Fruit fly (Drosophila melanogaster) whole organism, embryonic: ENCODE data around the gene CG7329.

Experiments used
- CG11085 ChIP-seq: fragments of 200-800 bp; sonication (Bioruptor generic); IDR thresholded peaks from 2 replicates; pipeline ENCODE4 v1.3.6; 2022; ENCODE audit warnings: missing biosample characterization, missing genetic modification characterization
- CG11696 ChIP-seq: fragments of 200-800 bp; sonication (Bioruptor generic); IDR thresholded peaks from 2 replicates; pipeline ENCODE4 v1.3.6; 2022; ENCODE audit warnings: missing biosample characterization, missing genetic modification characterization
- CG1233 ChIP-seq: fragments of 200-800 bp; sonication (Bioruptor generic); optimal IDR thresholded peaks from 4 replicates; lab custom pipeline; 2018; ENCODE audit warnings: missing biosample characterization, mild to moderate bottlenecking, missing genetic modification characterization
- CG15514 ChIP-seq: fragments of 200-800 bp; sonication (Bioruptor generic); optimal IDR thresholded peaks from 3 replicates; lab custom pipeline; 2017; ENCODE audit warnings: missing biosample characterization, missing genetic modification characterization, mild to moderate bottlenecking, moderate library complexity, missing genetic modification reagents
- CG18011 ChIP-seq: fragments of 200-800 bp; sonication (Bioruptor generic); optimal IDR thresholded peaks from 2 replicates; lab custom pipeline; 2017; ENCODE audit warnings: missing biosample characterization, missing genetic modification characterization, mild to moderate bottlenecking, moderate library complexity, missing genotype
- CG18262 ChIP-seq: fragments of 200-800 bp; optimal IDR thresholded peaks from 3 replicates; lab custom pipeline; 2019; ENCODE audit warnings: missing biosample characterization, mild to moderate bottlenecking, missing genetic modification characterization, moderate library complexity
- CG18599 ChIP-seq: fragments of 200-800 bp; sonication (Bioruptor generic); optimal IDR thresholded peaks from 3 replicates; lab custom pipeline; 2017; ENCODE audit warnings: missing biosample characterization, missing genetic modification characterization, mild to moderate bottlenecking, moderate library complexity, missing genetic modification reagents
- CG18764 ChIP-seq: fragments of 200-800 bp; sonication (Bioruptor generic); optimal IDR thresholded peaks from 3 replicates; lab custom pipeline; 2016; ENCODE audit warnings: missing biosample characterization, missing genetic modification characterization
- CG2116 ChIP-seq: fragments of 200-800 bp; sonication (Bioruptor generic); optimal IDR thresholded peaks from 3 replicates; lab custom pipeline; 2018; ENCODE audit warnings: missing biosample characterization, mild to moderate bottlenecking, missing genetic modification characterization
- CG30403 ChIP-seq: fragments of 200-800 bp; sonication (Bioruptor generic); optimal IDR thresholded peaks from 3 replicates; lab custom pipeline; 2016; ENCODE audit warnings: missing biosample characterization, missing genetic modification characterization
- CG31224 ChIP-seq: fragments of 200-800 bp; sonication (Bioruptor generic); IDR thresholded peaks from 2 replicates; pipeline ENCODE4 v1.3.6; 2022; ENCODE audit warnings: missing biosample characterization, missing genetic modification characterization
- CG31441 ChIP-seq: fragments of 200-800 bp; sonication (Bioruptor generic); IDR thresholded peaks from 2 replicates; pipeline ENCODE4 v1.3.6; 2022; ENCODE audit warnings: missing biosample characterization, missing genetic modification characterization
- CG3847 ChIP-seq: fragments of 200-800 bp; sonication (Bioruptor generic); IDR thresholded peaks from 2 replicates; pipeline ENCODE4 v1.3.6; 2022; ENCODE audit warnings: missing biosample characterization, missing genetic modification characterization
- CG4617 ChIP-seq: fragments of 200-800 bp; sonication (Bioruptor generic); optimal IDR thresholded peaks from 3 replicates; lab custom pipeline; 2016; ENCODE audit warnings: missing biosample characterization, missing genetic modification characterization, borderline replicate concordance
- CG4707 ChIP-seq: fragments of 200-800 bp; sonication (Bioruptor generic); optimal IDR thresholded peaks from 2 replicates; lab custom pipeline; 2018; ENCODE audit warnings: missing biosample characterization, mild to moderate bottlenecking, missing genetic modification characterization, moderate library complexity
- CG6813 ChIP-seq: fragments of 200-800 bp; sonication (Bioruptor generic); optimal IDR thresholded peaks from 2 replicates; lab custom pipeline; 2017; ENCODE audit warnings: missing biosample characterization, missing genetic modification characterization, mild to moderate bottlenecking, moderate library complexity, missing genetic modification reagents
- CG6854 ChIP-seq: fragments of 200-800 bp; sonication (Bioruptor generic); optimal IDR thresholded peaks from 3 replicates; lab custom pipeline; 2017; ENCODE audit warnings: missing biosample characterization, mild to moderate bottlenecking, missing genetic modification characterization
- CG7556 ChIP-seq: fragments of 200-800 bp; sonication (Bioruptor generic); optimal IDR thresholded peaks from 2 replicates; lab custom pipeline; 2017; ENCODE audit warnings: missing biosample characterization, mild to moderate bottlenecking, missing genetic modification characterization
- CG7839 ChIP-seq: fragments of 200-800 bp; sonication (Bioruptor generic); optimal IDR thresholded peaks from 3 replicates; lab custom pipeline; 2018; ENCODE audit warnings: missing biosample characterization, mild to moderate bottlenecking, missing genetic modification characterization, moderate library complexity
- CG8359 ChIP-seq: fragments of 200-800 bp; sonication (Bioruptor generic); optimal IDR thresholded peaks from 2 replicates; lab custom pipeline; 2017; ENCODE audit warnings: missing biosample characterization, mild to moderate bottlenecking, missing genetic modification characterization, borderline replicate concordance
- CG8924 ChIP-seq: fragments of 200-800 bp; optimal IDR thresholded peaks from 3 replicates; lab custom pipeline; 2019; ENCODE audit warnings: missing biosample characterization, mild to moderate bottlenecking, missing genetic modification characterization, moderate library complexity
- CG9932 ChIP-seq: fragments of 200-800 bp; sonication (Bioruptor generic); IDR thresholded peaks from 2 replicates; pipeline ENCODE4 v1.3.6; 2022; ENCODE audit warnings: missing biosample characterization, missing genetic modification characterization
- HmgZ ChIP-seq: fragments of 200-800 bp; sonication (Bioruptor generic); optimal IDR thresholded peaks from 2 replicates; lab custom pipeline; 2018; ENCODE audit warnings: missing biosample characterization, mild to moderate bottlenecking, missing genetic modification characterization
- Hmx ChIP-seq: fragments of 200-800 bp; sonication (Bioruptor generic); optimal IDR thresholded peaks from 2 replicates; lab custom pipeline; 2016; ENCODE audit warnings: missing biosample characterization, missing genetic modification characterization
- Lhr ChIP-seq: fragments of 200-800 bp; sonication (Bioruptor generic); optimal IDR thresholded peaks from 3 replicates; lab custom pipeline; 2017; ENCODE audit warnings: mild to moderate bottlenecking, missing biosample characterization, missing genetic modification reagents, missing genetic modification characterization
- Meics ChIP-seq: fragments of 200-800 bp; sonication (Bioruptor generic); optimal IDR thresholded peaks from 2 replicates; lab custom pipeline; 2017; ENCODE audit warnings: missing biosample characterization, mild to moderate bottlenecking, missing genetic modification characterization
- Mrtf ChIP-seq: fragments of 200-800 bp; sonication (Bioruptor generic); IDR thresholded peaks from 3 replicates; pipeline ENCODE4 v1.3.6; 2022; ENCODE audit warnings: missing biosample characterization, missing genetic modification characterization
- Oaz ChIP-seq: fragments of 200-800 bp; sonication (Bioruptor generic); IDR thresholded peaks from 2 replicates; pipeline ENCODE4 v1.3.6; 2022; ENCODE audit warnings: missing biosample characterization, missing genetic modification characterization
- Ssrp ChIP-seq: fragments of 200-800 bp; sonication (Bioruptor generic); optimal IDR thresholded peaks from 2 replicates; lab custom pipeline; 2018; ENCODE audit warnings: missing biosample characterization, mild to moderate bottlenecking, missing genetic modification characterization, moderate library complexity
- Xbp1 ChIP-seq: fragments of 200-800 bp; sonication (Bioruptor generic); optimal IDR thresholded peaks from 3 replicates; lab custom pipeline; 2016; ENCODE audit warnings: missing biosample characterization, mild to moderate bottlenecking, missing genetic modification characterization
- bcd ChIP-seq: fragments of 200-800 bp; sonication (Bioruptor generic); optimal IDR thresholded peaks from 2 replicates; lab custom pipeline; 2017; ENCODE audit warnings: missing biosample characterization, mild to moderate bottlenecking, missing genetic modification characterization
- bsh ChIP-seq, 2 experiments: fragments of 200-800 bp; sonication (Bioruptor generic); optimal IDR thresholded peaks; 2 replicates each; lab custom pipeline; 2017 to 2018; ENCODE audit warnings: mild to moderate bottlenecking in 2 of 2, missing biosample characterization in 2 of 2, missing genetic modification characterization in 2 of 2, moderate library complexity in 1 of 2
- crc ChIP-seq: fragments of 200-800 bp; sonication (Bioruptor generic); optimal IDR thresholded peaks from 2 replicates; lab custom pipeline; 2016; ENCODE audit warnings: missing biosample characterization, missing genetic modification characterization
- dimm ChIP-seq: fragments of 200-800 bp; sonication (Bioruptor generic); IDR thresholded peaks from 2 replicates; pipeline ENCODE4 v1.3.6; 2022; ENCODE audit warnings: missing biosample characterization, missing genetic modification characterization
- fd3F ChIP-seq: fragments of 200-800 bp; sonication (Bioruptor generic); optimal IDR thresholded peaks from 2 replicates; lab custom pipeline; 2018; ENCODE audit warnings: missing biosample characterization, mild to moderate bottlenecking, missing genetic modification characterization, moderate library complexity
- hbn ChIP-seq: fragments of 200-800 bp; sonication (Bioruptor generic); IDR thresholded peaks from 2 replicates; pipeline ENCODE4 v1.3.6; 2022; ENCODE audit warnings: missing biosample characterization, missing genetic modification characterization; ENCODE audit not compliant: partially characterized antibody
- ind ChIP-seq: fragments of 200-800 bp; sonication (Bioruptor generic); optimal IDR thresholded peaks from 3 replicates; lab custom pipeline; 2016; ENCODE audit warnings: missing biosample characterization, missing genetic modification characterization
- kah ChIP-seq: fragments of 200-800 bp; sonication (Bioruptor generic); optimal IDR thresholded peaks from 2 replicates; lab custom pipeline; 2018; ENCODE audit warnings: missing biosample characterization, mild to moderate bottlenecking, missing genetic modification characterization
- prd ChIP-seq, 3 experiments: fragments of >200 bp in 2 of 3; fragments of 200-800 bp in 1 of 3; sonication (Bioruptor generic) in 1 of 3; optimal IDR thresholded peaks in 2 of 3; IDR thresholded peaks in 1 of 3; 2 replicates in 2 of 3; 3 replicates in 1 of 3; pipeline versions ENCODE4 v1.3.6 to Lab custom; 2017 to 2022; ENCODE audit warnings: missing biosample characterization in 1 of 3, missing genetic modification characterization in 1 of 3
- ro ChIP-seq: fragments of 200-800 bp; sonication (Bioruptor generic); IDR thresholded peaks from 2 replicates; pipeline ENCODE4 v1.3.6; 2022; ENCODE audit warnings: missing biosample characterization, missing genetic modification characterization
- scrt ChIP-seq: fragments of 200-800 bp; sonication (Bioruptor generic); optimal IDR thresholded peaks from 2 replicates; lab custom pipeline; 2018; ENCODE audit warnings: missing biosample characterization, mild to moderate bottlenecking, missing genetic modification characterization, moderate library complexity
- sisA ChIP-seq: fragments of 200-800 bp; sonication (Bioruptor generic); IDR thresholded peaks from 2 replicates; pipeline ENCODE4 v1.3.6; 2022; ENCODE audit warnings: missing biosample characterization, missing genetic modification characterization
- sqz ChIP-seq: fragments of 200-800 bp; sonication (Bioruptor generic); optimal IDR thresholded peaks from 3 replicates; lab custom pipeline; 2018; ENCODE audit warnings: missing biosample characterization, mild to moderate bottlenecking, missing genetic modification characterization
- tio ChIP-seq: fragments of 200-800 bp; sonication (Bioruptor generic); optimal IDR thresholded peaks from 2 replicates; lab custom pipeline; 2017; ENCODE audit warnings: missing biosample characterization, missing genetic modification characterization, inconsistent platforms
- unc-4 ChIP-seq: fragments of 200-800 bp; sonication (Bioruptor generic); IDR thresholded peaks from 2 replicates; pipeline ENCODE4 v1.3.6; 2022; ENCODE audit warnings: missing biosample characterization, missing genetic modification characterization; ENCODE audit not compliant: partially characterized antibody
- vvl ChIP-seq: fragments of 200-800 bp; sonication (Bioruptor generic); IDR thresholded peaks from 2 replicates; pipeline ENCODE4 v1.3.6; 2022; ENCODE audit warnings: missing biosample characterization, missing genetic modification characterization

Gene CG7329

dm6 chr2L:10665603-10666002 is 27.3 kb upstream of the CG7329 start (continued):
- peak; percentile 58 for TF ChIP-seq CG18011 (GFP tag; lab: Kevin White, UChicago)
- peak; percentile 75 for TF ChIP-seq Meics (GFP tag; lab: Kevin White, UChicago)
- TF ChIP-seq CG30403, result peak; percentile 80
- peak; percentile 60 for TF ChIP-seq CG1233
- TF ChIP-seq CG4617 (GFP tag; lab: Kevin White, UChicago), result peak; percentile 31
- peak; percentile 76 for TF ChIP-seq CG11696 (GFP tag; lab: Robert Waterston, UW)
- TF ChIP-seq sqz (GFP tag; lab: Kevin White, UChicago), result peak; percentile 8
- peak; percentile 75 for TF ChIP-seq ro (GFP tag; lab: Robert Waterston, UW)
- no peak for TF ChIP-seq Lhr

- TF ChIP-seq Ssrp (tag; lab: Kevin White, UChicago), result peak; percentile 84
- TF ChIP-seq Mrtf (GFP tag; lab: Robert Waterston, UW), result peak; percentile 29; the same call in 1 of the 3 replicates
- peak; percentile 86 for TF ChIP-seq CG18262 (tag; lab: Kevin White, UChicago)
- TF ChIP-seq CG7556 (GFP tag; lab: Kevin White, UChicago), result peak; percentile 81
- TF ChIP-seq CG11085, result no peak
- peak; percentile 43 for TF ChIP-seq HmgZ
- peak in 1 of 2 experiments; percentile 81 for TF ChIP-seq bsh (GFP tag; optimal IDR thresholded peaks at IDR 0.05; lab: Kevin White, UChicago)
- TF ChIP-seq CG31441, result peak; percentile 90
- peak; percentile 32 for TF ChIP-seq CG15514 (GFP tag; lab: Kevin White, UChicago)
- peak; percentile 75 for TF ChIP-seq Meics (GFP tag; lab: Kevin White, UChicago)
- peak; percentile 40; the same call in 1 of the 2 replicates for TF ChIP-seq Oaz (GFP tag; lab: Robert Waterston, UW)
- TF ChIP-seq CG31224 (GFP tag; lab: Robert Waterston, UW), result peak; percentile 36
- peak; percentile 64 for TF ChIP-seq CG18599
- peak; percentile 46 for TF ChIP-seq CG6813 (GFP tag; lab: Kevin White, UChicago)
- peak; percentile 6 for TF ChIP-seq CG2116
- TF ChIP-seq unc-4 (GFP tag; lab: Robert Waterston, UW), result no peak
- TF ChIP-seq prd (optimal IDR thresholded peaks at IDR 0.05; lab: Kevin White, UChicago), result no peak
- peak; percentile 67 for TF ChIP-seq prd (GFP tag; IDR thresholded peaks at IDR 0.05; lab: Robert Waterston, UW)
- TF ChIP-seq CG4707, result no peak
- peak; percentile 2 for TF ChIP-seq CG8359 (GFP tag; lab: Kevin White, UChicago)
- peak; percentile 61 for TF ChIP-seq Xbp1 (GFP tag; lab: Kevin White, UChicago)
- TF ChIP-seq CG7839 (tag; lab: Kevin White, UChicago), result peak; percentile 87
- peak; percentile 61 for TF ChIP-seq fd3F
- peak; percentile 42 for TF ChIP-seq scrt
- peak; percentile 79 for TF ChIP-seq vvl (GFP tag; lab: Robert Waterston, UW)
- TF ChIP-seq CG3847, result peak; percentile 67
- peak; percentile 9 for TF ChIP-seq kah
- no peak for TF ChIP-seq dimm
- TF ChIP-seq Hmx (GFP tag; lab: Kevin White, UChicago), result no peak
- TF ChIP-seq bcd (GFP tag; lab: Kevin White, UChicago), result peak; percentile 81
- peak; percentile 25 for TF ChIP-seq CG6854 (GFP tag; lab: Kevin White, UChicago)
- no peak for TF ChIP-seq crc (GFP tag; lab: Kevin White, UChicago)
- peak; percentile 85 for TF ChIP-seq CG8924 (tag; lab: Kevin White, UChicago)
- TF ChIP-seq tio (GFP tag; lab: Kevin White, UChicago), result peak; percentile 39
- peak; percentile 20 for TF ChIP-seq CG18764 (GFP tag; lab: Kevin White, UChicago)
- TF ChIP-seq sisA (GFP tag; lab: Robert Waterston, UW), result peak; percentile 55
- TF ChIP-seq CG9932 (GFP tag; lab: Robert Waterston, UW), result peak; percentile 57
- TF ChIP-seq hbn, result no peak
- peak; percentile 48 for TF ChIP-seq ind
These were observed 23.4 kb upstream of the CG7329 start, which contains the start of gene CG31871 for dm6 chr2L:10661490-10662240. Gene CG31871 (plus strand): TSS chr2L:10662081.
